Worm (Caenorhabditis elegans) whole organism, L2 larva: ENCODE measurements around the gene ubh-3.
A peak's percentile ranks its signal among the peaks of the same experiment; 100 is the strongest.

Source experiments
- C34F6.9 ChIP-seq: fragments of 150-350 bp; optimal IDR thresholded peaks from 2 replicates; lab custom pipeline; 2014; ENCODE audit warnings: missing biosample characterization, missing genetic modification characterization
- F13H6.1 ChIP-seq: sonication (generic microtip); optimal IDR thresholded peaks from 2 replicates; lab custom pipeline; 2016; ENCODE audit warnings: missing genetic modification characterization, missing compliant biosample characterization
- ZK546.5 ChIP-seq: sonication (generic microtip); optimal IDR thresholded peaks from 2 replicates; lab custom pipeline; 2017; ENCODE audit warnings: missing biosample characterization, missing genetic modification characterization
- aly-2 ChIP-seq: fragments of 150-350 bp; optimal IDR thresholded peaks from 2 replicates; lab custom pipeline; 2014; ENCODE audit warnings: missing biosample characterization, missing genetic modification characterization
- ceh-16 ChIP-seq: fragments of 150-350 bp; optimal IDR thresholded peaks from 2 replicates; lab custom pipeline; 2014; ENCODE audit warnings: missing biosample characterization, missing genetic modification characterization
- ceh-82 ChIP-seq: fragments of 150-350 bp; optimal IDR thresholded peaks from 2 replicates; lab custom pipeline; 2014; ENCODE audit warnings: missing biosample characterization, missing genetic modification characterization
- crh-2 ChIP-seq: sonication (generic microtip); optimal IDR thresholded peaks from 2 replicates; lab custom pipeline; 2017; ENCODE audit warnings: missing biosample characterization, missing genetic modification characterization
- dmd-4 ChIP-seq: sonication (generic microtip); optimal IDR thresholded peaks from 2 replicates; lab custom pipeline; 2017; ENCODE audit warnings: missing biosample characterization, missing genetic modification characterization
- egl-27 ChIP-seq: sonication (generic microtip); optimal IDR thresholded peaks from 3 replicates; lab custom pipeline; 2017; ENCODE audit warnings: missing biosample characterization, missing genetic modification reagents, missing genetic modification characterization
- elt-3 ChIP-seq: sonication (generic microtip); optimal IDR thresholded peaks from 2 replicates; lab custom pipeline; 2017; ENCODE audit warnings: missing biosample characterization, missing genetic modification characterization
- fos-1 ChIP-seq: fragments of 150-350 bp; optimal IDR thresholded peaks from 2 replicates; lab custom pipeline; 2014; ENCODE audit warnings: missing biosample characterization, missing genetic modification characterization
- gmeb-1 ChIP-seq: fragments of 150-350 bp; optimal IDR thresholded peaks from 2 replicates; lab custom pipeline; 2014; ENCODE audit warnings: missing biosample characterization, missing genetic modification characterization
- lin-11 ChIP-seq: fragments of 150-350 bp; sonication (generic microtip); optimal IDR thresholded peaks from 2 replicates; lab custom pipeline; 2014; ENCODE audit warnings: missing biosample characterization, missing genetic modification characterization, inconsistent platforms, mixed read lengths
- lin-13 ChIP-seq: fragments of 150-350 bp; optimal IDR thresholded peaks from 2 replicates; lab custom pipeline; 2014; ENCODE audit warnings: missing biosample characterization, missing genetic modification reagents, missing genetic modification characterization
- lsy-2 ChIP-seq, 2 experiments: fragments of 150-350 bp in 1 of 2; sonication (generic microtip) in 1 of 2; optimal IDR thresholded peaks; 2 replicates each; lab custom pipeline; 2014 to 2017; ENCODE audit warnings: missing biosample characterization in 2 of 2, missing genetic modification characterization in 2 of 2
- mab-5 ChIP-seq: fragments of 150-350 bp; optimal IDR thresholded peaks from 2 replicates; lab custom pipeline; 2014; ENCODE audit warnings: missing biosample characterization, missing genetic modification characterization
- mbf-1 ChIP-seq: sonication (generic microtip); optimal IDR thresholded peaks from 2 replicates; lab custom pipeline; 2017; ENCODE audit warnings: missing biosample characterization, missing genetic modification characterization
- nhr-10 ChIP-seq: sonication (generic microtip); optimal IDR thresholded peaks from 2 replicates; lab custom pipeline; 2017; ENCODE audit warnings: missing biosample characterization, missing genetic modification characterization
- nhr-11 ChIP-seq: fragments of 150-350 bp; optimal IDR thresholded peaks from 2 replicates; lab custom pipeline; 2014; ENCODE audit warnings: missing biosample characterization, missing genetic modification characterization
- nhr-129 ChIP-seq: fragments of 150-350 bp; optimal IDR thresholded peaks from 2 replicates; lab custom pipeline; 2014; ENCODE audit warnings: missing biosample characterization, missing genetic modification characterization
- nhr-21 ChIP-seq: fragments of 150-350 bp; optimal IDR thresholded peaks from 2 replicates; lab custom pipeline; 2014; ENCODE audit warnings: missing biosample characterization, missing genetic modification characterization
- nhr-23 ChIP-seq: fragments of 150-350 bp; optimal IDR thresholded peaks from 2 replicates; lab custom pipeline; 2014; ENCODE audit warnings: missing biosample characterization, missing genetic modification reagents, missing genetic modification characterization
- nhr-6 ChIP-seq: fragments of 150-350 bp; optimal IDR thresholded peaks from 2 replicates; lab custom pipeline; 2014; ENCODE audit warnings: missing biosample characterization, missing genetic modification characterization
- nhr-77 ChIP-seq: fragments of 150-350 bp; optimal IDR thresholded peaks from 2 replicates; lab custom pipeline; 2014; ENCODE audit warnings: missing biosample characterization, missing genetic modification characterization
- peb-1 ChIP-seq: fragments of 150-350 bp; optimal IDR thresholded peaks from 2 replicates; lab custom pipeline; 2014; ENCODE audit warnings: missing biosample characterization, missing genetic modification characterization
- sem-4 ChIP-seq: fragments of 150-350 bp; optimal IDR thresholded peaks from 2 replicates; lab custom pipeline; 2014; ENCODE audit warnings: missing biosample characterization, missing genetic modification reagents, missing genetic modification characterization
- skn-1 ChIP-seq: sonication (generic microtip); optimal IDR thresholded peaks from 2 replicates; lab custom pipeline; 2017; ENCODE audit warnings: missing biosample characterization, missing genetic modification characterization
- sma-3 ChIP-seq: sonication (generic microtip); optimal IDR thresholded peaks from 2 replicates; lab custom pipeline; 2016; ENCODE audit warnings: missing genetic modification reagents, missing genetic modification characterization, missing compliant biosample characterization
- sma-9 ChIP-seq, 2 experiments: fragments of 150-350 bp in 1 of 2; sonication (generic microtip) in 1 of 2; optimal IDR thresholded peaks; 2 replicates each; lab custom pipeline; 2014 to 2016; ENCODE audit warnings: missing genetic modification characterization in 2 of 2, mild to moderate bottlenecking in 1 of 2, missing biosample characterization in 1 of 2, missing compliant biosample characterization in 1 of 2, missing genetic modification reagents in 1 of 2, moderate library complexity in 1 of 2
- snpc-4 ChIP-seq: fragments of 150-350 bp; optimal IDR thresholded peaks from 2 replicates; lab custom pipeline; 2014; ENCODE audit warnings: missing biosample characterization, missing genetic modification characterization
- unc-39 ChIP-seq: fragments of 150-350 bp; optimal IDR thresholded peaks from 2 replicates; lab custom pipeline; 2014; ENCODE audit warnings: missing biosample characterization, missing genetic modification characterization
- unc-55 ChIP-seq: fragments of 150-350 bp; sonication (generic microtip); optimal IDR thresholded peaks from 3 replicates; lab custom pipeline; 2014; ENCODE audit warnings: missing biosample characterization, missing genetic modification reagents, missing genetic modification characterization
- unc-62 ChIP-seq: fragments of 150-350 bp; optimal IDR thresholded peaks from 2 replicates; lab custom pipeline; 2014; ENCODE audit warnings: missing biosample characterization, missing genetic modification reagents, missing genetic modification characterization
- zag-1 ChIP-seq: fragments of 150-350 bp; optimal IDR thresholded peaks from 2 replicates; lab custom pipeline; 2014; ENCODE audit warnings: missing biosample characterization, missing genetic modification characterization
- ztf-1 ChIP-seq: fragments of 200-800 bp; sonication (Bioruptor generic); conservative IDR thresholded peaks from 2 replicates; pipeline ENCODE4 v1.3.6; 2022; ENCODE audit warnings: missing genetic modification characterization, missing compliant biosample characterization
- ztf-11 ChIP-seq: sonication (generic microtip); optimal IDR thresholded peaks from 2 replicates; lab custom pipeline; 2017; ENCODE audit warnings: missing biosample characterization, missing genetic modification characterization
- ztf-4 ChIP-seq: fragments of 150-350 bp; optimal IDR thresholded peaks from 2 replicates; lab custom pipeline; 2014; ENCODE audit warnings: missing biosample characterization, missing genetic modification characterization

The ubh-3 gene

ce11 chrV:6538323-6538722 lies 29.7 kb upstream of the ubh-3 start:
- TF ChIP-seq ZK546.5 (no peak), gmeb-1 (tag; lab: Kevin White, UChicago) (no peak), F13H6.1 (tag; lab: Kevin White, UChicago) (peak; percentile 30), elt-3 (tag; lab: Kevin White, UChicago) (no peak), ztf-11 (tag; lab: Kevin White, UChicago) (no peak), C34F6.9 (tag; lab: Kevin White, UChicago) (peak; percentile 30), fos-1 (tag; lab: Kevin White, UChicago) (peak; percentile 5), ztf-1 (GFP tag; lab: Robert Waterston, UW) (no peak), nhr-6 (no peak), ceh-16 (tag; lab: Kevin White, UChicago) (no peak), aly-2 (tag; lab: Kevin White, UChicago) (no peak), lin-11 (no peak), nhr-129 (peak; percentile 29), mab-5 (tag; lab: Kevin White, UChicago) (no peak), lin-13 (GFP tag; lab: Kevin White, UChicago) (no peak), unc-62 (GFP tag; lab: Kevin White, UChicago) (no peak), ceh-82 (no peak), crh-2 (tag; lab: Kevin White, UChicago) (peak; percentile 16), unc-55 (GFP tag; lab: Kevin White, UChicago) (peak; percentile 7), nhr-21 (no peak), nhr-10 (no peak), dmd-4 (no peak), sma-3 (GFP tag; lab: Kevin White, UChicago) (no peak), nhr-11 (tag; lab: Kevin White, UChicago) (no peak), peb-1 (tag; lab: Kevin White, UChicago) (no peak), lsy-2 (tag; optimal IDR thresholded peaks at IDR 0.05; lab: Kevin White, UChicago) (peak in 1 of 2 experiments; percentile 12)

- TF ChIP-seq nhr-129 (peak; percentile 39), F13H6.1 (tag; lab: Kevin White, UChicago) (peak; percentile 70), sma-9 (GFP tag; optimal IDR thresholded peaks at IDR 0.05; lab: Kevin White, UChicago) (peak; percentile 22), sma-9 (tag; optimal IDR thresholded peaks at IDR 0.05; lab: Kevin White, UChicago) (no peak), aly-2 (tag; lab: Kevin White, UChicago) (no peak)
- TF ChIP-seq, all 48 proteins: peak for 3
Measured at ce11 chrV:6533030-6533429, 24.4 kb upstream of the ubh-3 start, which contains the start of gene hpo-26. TSS of gene hpo-26 (minus strand) at chrV:6533060.

- TF ChIP-seq fos-1 (tag; lab: Kevin White, UChicago) = peak; percentile 82
- no peak for TF ChIP-seq lin-11
- no peak for TF ChIP-seq unc-39 (tag; lab: Kevin White, UChicago)
- TF ChIP-seq snpc-4 (tag; lab: Kevin White, UChicago) = no peak
- no peak for TF ChIP-seq zag-1 (tag; lab: Kevin White, UChicago)
- TF ChIP-seq nhr-10 = no peak
- TF ChIP-seq gmeb-1 (tag; lab: Kevin White, UChicago) = no peak
- TF ChIP-seq ztf-1 (GFP tag; lab: Robert Waterston, UW) = no peak
- no peak for TF ChIP-seq unc-62 (GFP tag; lab: Kevin White, UChicago)
- TF ChIP-seq nhr-23 (tag; lab: Kevin White, UChicago) = no peak
- peak; percentile 19 for TF ChIP-seq egl-27 (tag; lab: Kevin White, UChicago)
Measured at ce11 chrV:6524757-6525156, 16.2 kb upstream of the ubh-3 start, which contains the start of gene acs-1. TSS of gene acs-1 (plus strand) at chrV:6524989.

- TF ChIP-seq fos-1 (tag; lab: Kevin White, UChicago) (peak; percentile 86), nhr-129 (no peak), sma-9 (GFP tag; optimal IDR thresholded peaks at IDR 0.05; lab: Kevin White, UChicago) (peak; percentile 13), sma-9 (tag; optimal IDR thresholded peaks at IDR 0.05; lab: Kevin White, UChicago) (no peak), ztf-1 (GFP tag; lab: Robert Waterston, UW) (no peak)
- TF ChIP-seq, all 48 proteins: peak for 2
Measured at ce11 chrV:6522879-6523497, 14.4 kb upstream of the ubh-3 start.

- TF ChIP-seq mbf-1 (tag; lab: Kevin White, UChicago) (no peak), sma-9 (GFP tag; optimal IDR thresholded peaks at IDR 0.05; lab: Kevin White, UChicago) (no peak), sma-9 (tag; optimal IDR thresholded peaks at IDR 0.05; lab: Kevin White, UChicago) (no peak), nhr-11 (tag; lab: Kevin White, UChicago) (no peak), mab-5 (tag; lab: Kevin White, UChicago) (no peak), nhr-77 (no peak), C34F6.9 (tag; lab: Kevin White, UChicago) (no peak), ztf-4 (tag; lab: Kevin White, UChicago) (no peak), skn-1 (tag; lab: Kevin White, UChicago) (no peak), egl-27 (tag; lab: Kevin White, UChicago) (no peak), elt-3 (tag; lab: Kevin White, UChicago) (no peak), sem-4 (tag; lab: Kevin White, UChicago) (no peak), nhr-23 (tag; lab: Kevin White, UChicago) (no peak), nhr-10 (no peak), nhr-21 (no peak), ceh-82 (no peak)
- TF ChIP-seq, all 48 proteins: peak for 0
Measured at ce11 chrV:6520385-6521080, 11.9 kb upstream of the ubh-3 start, which contains the start of the genes F46E10.2 and F46E10.18. TSS of gene F46E10.2 (plus strand) at chrV:6520435. TSS of gene F46E10.18 (plus strand) at chrV:6521030.
